Fruit fly (Drosophila melanogaster): ENCODE measurements around the gene Ttc30.

Gene Ttc30

DNA sequence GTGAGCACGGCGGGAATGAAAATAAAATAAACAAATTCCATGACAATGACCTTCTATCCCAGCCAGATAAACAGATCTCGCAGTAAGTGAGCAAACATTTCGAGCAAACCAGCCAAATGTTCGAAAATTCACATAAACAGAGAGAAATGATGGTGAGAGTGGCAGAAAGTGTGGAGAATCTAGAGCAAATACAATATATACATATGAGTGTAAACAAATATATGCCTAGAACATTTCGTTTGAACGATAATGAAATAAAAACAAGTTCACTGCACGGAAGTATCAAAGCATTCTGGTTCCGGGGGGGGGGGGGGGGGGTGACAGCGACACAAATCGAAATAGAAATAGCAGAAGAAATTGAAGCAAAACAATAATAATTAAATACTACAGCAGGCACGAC lies 5.1 kb upstream of the Ttc30 start (continued):
- TF ChIP-seq CG3281 (GFP tag; optimal IDR thresholded peaks at IDR 0.05): peak; percentile 21
- TF ChIP-seq CG3163 (GFP tag; optimal IDR thresholded peaks at IDR 0.05): no peak
- TF ChIP-seq Sox102F (GFP tag; optimal IDR thresholded peaks at IDR 0.05): no peak
- no peak for TF ChIP-seq CG7745 (tag; optimal IDR thresholded peaks at IDR 0.05)
- no peak for TF ChIP-seq GATAe (GFP tag; conservative IDR thresholded peaks at IDR 0.05)
- no peak for TF ChIP-seq pum (GFP tag; optimal IDR thresholded peaks at IDR 0.05)
- TF ChIP-seq chinmo (GFP tag; IDR thresholded peaks at IDR 0.05; ENCODE audit: partially characterized antibody): 0 out of 4 replicates have a peak, but pooled peaks have one; percentile 29
- TF ChIP-seq lbe (GFP tag; optimal IDR thresholded peaks at IDR 0.05): no peak
- TF ChIP-seq PHDP (tag; optimal IDR thresholded peaks at IDR 0.05): no peak
- peak; percentile 4 for TF ChIP-seq ftz-f1 (GFP tag; optimal IDR thresholded peaks at IDR 0.05)
- no peak for TF ChIP-seq CG15011 (GFP tag; optimal IDR thresholded peaks at IDR 0.05)
- TF ChIP-seq Rfx (GFP tag; IDR thresholded peaks at IDR 0.05): no peak
- no peak for TF ChIP-seq bcd (GFP tag; optimal IDR thresholded peaks at IDR 0.05)
- no peak for TF ChIP-seq Dip3 (GFP tag; optimal IDR thresholded peaks at IDR 0.05)
- TF ChIP-seq CG7987 (GFP tag; optimal IDR thresholded peaks at IDR 0.05): no peak
- TF ChIP-seq CG17328 (GFP tag; IDR thresholded peaks at IDR 0.05): no peak
- TF ChIP-seq CG9932 (GFP tag; IDR thresholded peaks at IDR 0.05): no peak
- no peak for TF ChIP-seq Xbp1 (GFP tag; optimal IDR thresholded peaks at IDR 0.05)
- no peak for TF ChIP-seq sna (GFP tag; IDR thresholded peaks at IDR 0.05; ENCODE audit: partially characterized antibody)
- no peak for TF ChIP-seq bab2 (GFP tag; optimal IDR thresholded peaks at IDR 0.05)

- TF ChIP-seq H2.0 (GFP tag; IDR thresholded peaks at IDR 0.05) (0 out of 2 replicates have a peak, but pooled peaks have one; percentile 4), sisA (GFP tag; IDR thresholded peaks at IDR 0.05) (no peak)
Measured at dm6 chr2L:13104800-13105199, 1.8 kb upstream of the Ttc30 start.

- TF ChIP-seq Deaf1 (tag; optimal IDR thresholded peaks at IDR 0.05): peak; percentile 55
- no peak for TF ChIP-seq NFAT (GFP tag; IDR thresholded peaks at IDR 0.05)
- TF ChIP-seq stc (GFP tag; IDR thresholded peaks at IDR 0.05): no peak
- no peak for TF ChIP-seq CG7987 (GFP tag; optimal IDR thresholded peaks at IDR 0.05)
- TF ChIP-seq CG6765 (GFP tag; optimal IDR thresholded peaks at IDR 0.05): no peak
- TF ChIP-seq E2f1 (GFP tag; IDR thresholded peaks at IDR 0.05): no peak
- no peak for TF ChIP-seq yki (optimal IDR thresholded peaks at IDR 0.05)
- no peak for TF ChIP-seq CG8944 (GFP tag; optimal IDR thresholded peaks at IDR 0.05)
- TF ChIP-seq CG13296 (GFP tag; optimal IDR thresholded peaks at IDR 0.05): no peak
- TF ChIP-seq CG12236 (GFP tag; optimal IDR thresholded peaks at IDR 0.05): no peak
- TF ChIP-seq CG3163 (GFP tag; optimal IDR thresholded peaks at IDR 0.05): peak; percentile 84
- TF ChIP-seq Hr78 (GFP tag; optimal IDR thresholded peaks at IDR 0.05): no peak
- TF ChIP-seq CG1602 (GFP tag; optimal IDR thresholded peaks at IDR 0.05): no peak
- TF ChIP-seq Sin3A (optimal IDR thresholded peaks at IDR 0.05): no peak
- no peak for TF ChIP-seq Usf (GFP tag; optimal IDR thresholded peaks at IDR 0.05)
- no peak for TF ChIP-seq CG16813 (GFP tag; IDR thresholded peaks at IDR 0.05; ENCODE audit: partially characterized antibody)
- no peak for TF ChIP-seq slbo (GFP tag; IDR thresholded peaks at IDR 0.05)
- no peak for TF ChIP-seq Opbp (GFP tag; IDR thresholded peaks at IDR 0.05; ENCODE audit: partially characterized antibody)
- TF ChIP-seq CG6175 (GFP tag; IDR thresholded peaks at IDR 0.05): no peak
- no peak for TF ChIP-seq CG6254 (GFP tag; optimal IDR thresholded peaks at IDR 0.05)
- TF ChIP-seq CG11093 (GFP tag; IDR thresholded peaks at IDR 0.05): no peak
- no peak for TF ChIP-seq ato (GFP tag; IDR thresholded peaks at IDR 0.05; ENCODE audit: partially characterized antibody)
- no peak for TF ChIP-seq da (GFP tag; optimal IDR thresholded peaks at IDR 0.05)
- TF ChIP-seq sug (tag; optimal IDR thresholded peaks at IDR 0.05): peak; percentile 8
- TF ChIP-seq ATbp (GFP tag; optimal IDR thresholded peaks at IDR 0.05): no peak
- TF ChIP-seq Trl (optimal IDR thresholded peaks at IDR 0.05): peak; percentile 73 to 84
- no peak for TF ChIP-seq Trl (GFP tag; optimal IDR thresholded peaks at IDR 0.05)
- no peak for TF ChIP-seq fd64A (GFP tag; optimal IDR thresholded peaks at IDR 0.05)
- no peak for TF ChIP-seq her (GFP tag; optimal IDR thresholded peaks at IDR 0.05)
- TF ChIP-seq Oaz (GFP tag; IDR thresholded peaks at IDR 0.05): no peak
- no peak for TF ChIP-seq unc-4 (GFP tag; IDR thresholded peaks at IDR 0.05; ENCODE audit: partially characterized antibody)
Measured at dm6 chr2L:13113580-13113979, 7.0 kb downstream of the Ttc30 start.

Data from whole organism, embryonic.